Fruit fly (Drosophila melanogaster): ENCODE data around the gene CG7884.
A peak's percentile ranks its signal among the peaks of the same experiment; 100 is the strongest.

The CG7884 gene

DNA sequence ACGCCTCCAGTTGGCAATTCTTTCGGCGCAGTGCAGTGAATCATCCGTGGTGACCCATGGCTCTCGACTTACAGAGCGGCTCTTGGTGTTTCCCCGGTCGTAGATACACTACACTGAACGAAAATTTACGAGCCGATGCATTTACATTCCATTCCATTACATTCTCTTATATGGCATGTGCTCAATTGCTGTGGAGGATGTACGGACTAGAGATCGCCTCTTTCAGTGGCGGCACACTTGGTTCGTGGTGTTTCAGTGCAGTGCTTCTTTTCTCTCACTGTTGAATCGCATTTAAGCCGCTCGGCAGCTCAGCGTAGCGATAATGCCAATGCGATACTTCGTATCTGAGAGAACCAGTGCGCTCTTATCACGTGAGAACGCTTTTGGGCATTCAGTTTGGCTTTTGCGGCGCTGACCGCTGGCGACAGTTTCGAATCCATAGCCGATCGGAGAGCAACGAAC, 32.8 kb upstream of the CG7884 start, which contains the start of gene Mec2 (continued):
- TF ChIP-seq tna (GFP tag; IDR thresholded peaks at IDR 0.05; ENCODE audit: partially characterized antibody) (no peak), Chrac-16 (GFP tag; optimal IDR thresholded peaks at IDR 0.05) (peak; percentile 63), NC2β (GFP tag; optimal IDR thresholded peaks at IDR 0.05) (peak; percentile 5), HLHmδ (GFP tag; optimal IDR thresholded peaks at IDR 0.05) (no peak), CG8359 (GFP tag; optimal IDR thresholded peaks at IDR 0.05; ENCODE audit: borderline replicate concordance) (no peak), inv (GFP tag; IDR thresholded peaks at IDR 0.05; ENCODE audit: partially characterized antibody) (no peak), vnd (GFP tag; IDR thresholded peaks at IDR 0.05; ENCODE audit: partially characterized antibody) (no peak), Eip74EF (GFP tag; optimal IDR thresholded peaks at IDR 0.05) (peak in 1 of 2 experiments; percentile 19), jing (GFP tag; optimal IDR thresholded peaks at IDR 0.05) (peak; percentile 38), btn (GFP tag; optimal IDR thresholded peaks at IDR 0.05) (no peak), CG4707 (GFP tag; optimal IDR thresholded peaks at IDR 0.05) (no peak), mirr (GFP tag; optimal IDR thresholded peaks at IDR 0.05) (no peak), fd96Cb (tag; optimal IDR thresholded peaks at IDR 0.05) (peak; percentile 7), ro (GFP tag; IDR thresholded peaks at IDR 0.05) (no peak), bsh (GFP tag; optimal IDR thresholded peaks at IDR 0.05) (peak; percentile 17 to 70), dmrt99B (tag; optimal IDR thresholded peaks at IDR 0.05) (peak; percentile 56), nom (GFP tag; optimal IDR thresholded peaks at IDR 0.05) (peak; percentile 12), zen2 (GFP tag; IDR thresholded peaks at IDR 0.05; ENCODE audit: partially characterized antibody) (no peak), Doc2 (GFP tag; IDR thresholded peaks at IDR 0.05) (no peak), E2f2 (GFP tag; IDR thresholded peaks at IDR 0.05) (peak; percentile 39; the same call in 1 of the 2 replicates), Max (GFP tag; optimal IDR thresholded peaks at IDR 0.05) (no peak), CG10147 (GFP tag; optimal IDR thresholded peaks at IDR 0.05) (no peak), trh (GFP tag; optimal IDR thresholded peaks at IDR 0.05) (no peak), Ravus (GFP tag; IDR thresholded peaks at IDR 0.05) (no peak), row (GFP tag; IDR thresholded peaks at IDR 0.05) (peak; percentile 86), CG34224 (GFP tag; IDR thresholded peaks at IDR 0.05; ENCODE audit: partially characterized antibody) (no peak), CG34422 (GFP tag; IDR thresholded peaks at IDR 0.05) (peak; percentile 32; the same call in 1 of the 3 replicates), CG13624 (GFP tag; optimal IDR thresholded peaks at IDR 0.05) (peak; percentile 20), sc (optimal IDR thresholded peaks at IDR 0.05) (no peak), sc (GFP tag; optimal IDR thresholded peaks at IDR 0.05) (no peak), Bdp1 (GFP tag; optimal IDR thresholded peaks at IDR 0.05) (peak; percentile 10), CG5180 (GFP tag; optimal IDR thresholded peaks at IDR 0.05) (no peak), CG8924 (tag; optimal IDR thresholded peaks at IDR 0.05) (peak; percentile 22), slbo (GFP tag; IDR thresholded peaks at IDR 0.05) (peak; percentile 84), pros (GFP tag; optimal IDR thresholded peaks at IDR 0.05) (no peak), CG9727 (GFP tag; optimal IDR thresholded peaks at IDR 0.05) (peak; percentile 31), Gug (GFP tag; IDR thresholded peaks at IDR 0.05) (peak; percentile 50; the same call in 3 of the 4 replicates), Usf (GFP tag; optimal IDR thresholded peaks at IDR 0.05) (no peak), CG11398 (GFP tag; optimal IDR thresholded peaks at IDR 0.05) (peak; percentile 42), ftz-f1 (GFP tag; optimal IDR thresholded peaks at IDR 0.05) (no peak), CG17612 (GFP tag; IDR thresholded peaks at IDR 0.05) (no peak), CTCF (GFP tag; optimal IDR thresholded peaks at IDR 0.05) (no peak), crp (GFP tag; optimal IDR thresholded peaks at IDR 0.05) (no peak), CG1602 (GFP tag; optimal IDR thresholded peaks at IDR 0.05) (peak; percentile 12), CG2120 (GFP tag; optimal IDR thresholded peaks at IDR 0.05) (peak; percentile 77), maf-S (GFP tag; optimal IDR thresholded peaks at IDR 0.05) (peak; percentile 35), dm (GFP tag; optimal IDR thresholded peaks at IDR 0.05) (peak; percentile 48), CG30431 (GFP tag; optimal IDR thresholded peaks at IDR 0.05) (no peak), yki (optimal IDR thresholded peaks at IDR 0.05) (no peak), CG12219 (GFP tag; optimal IDR thresholded peaks at IDR 0.05) (peak; percentile 49), NFAT (GFP tag; IDR thresholded peaks at IDR 0.05) (no peak)

Measured in whole organism, embryonic.